Fruit fly (Drosophila melanogaster) whole organism, embryonic: ENCODE results near the gene CG46459.

Source experiments
- Atf6 ChIP-seq: fragments of 200-800 bp; sonication (Bioruptor generic); IDR thresholded peaks from 2 replicates; pipeline ENCODE4 v1.3.6; 2022; ENCODE audit warnings: missing biosample characterization, missing genetic modification characterization
- CG11247 ChIP-seq: fragments of 200-800 bp; sonication (Bioruptor generic); IDR thresholded peaks from 2 replicates; pipeline ENCODE4 v1.3.6; 2022; ENCODE audit warnings: missing biosample characterization, missing genetic modification characterization
- CG11504 ChIP-seq: fragments of 200-800 bp; sonication (Bioruptor generic); optimal IDR thresholded peaks from 3 replicates; lab custom pipeline; 2019; ENCODE audit warnings: missing biosample characterization, mild to moderate bottlenecking, missing genetic modification characterization, moderate library complexity
- CG11695 ChIP-seq: fragments of 200-800 bp; sonication (Bioruptor generic); IDR thresholded peaks from 3 replicates; pipeline ENCODE4 v1.3.6; 2022; ENCODE audit warnings: missing biosample characterization, missing genetic modification characterization
- CG1233 ChIP-seq: fragments of 200-800 bp; sonication (Bioruptor generic); optimal IDR thresholded peaks from 4 replicates; lab custom pipeline; 2018; ENCODE audit warnings: missing biosample characterization, mild to moderate bottlenecking, missing genetic modification characterization
- CG12659 ChIP-seq: fragments of 200-800 bp; sonication (Bioruptor generic); optimal IDR thresholded peaks from 3 replicates; lab custom pipeline; 2017; ENCODE audit warnings: mild to moderate bottlenecking, missing biosample characterization, missing genetic modification reagents, missing genetic modification characterization
- CG13624 ChIP-seq: fragments of 200-800 bp; sonication (Bioruptor generic); optimal IDR thresholded peaks from 2 replicates; lab custom pipeline; 2016; ENCODE audit warnings: missing biosample characterization, missing genetic modification characterization
- CG16815 ChIP-seq: fragments of 200-800 bp; sonication (Bioruptor generic); optimal IDR thresholded peaks from 3 replicates; lab custom pipeline; 2017; ENCODE audit warnings: missing biosample characterization, mild to moderate bottlenecking, missing genetic modification characterization
- CG2120 ChIP-seq: fragments of 200-800 bp; sonication (Bioruptor generic); optimal IDR thresholded peaks from 3 replicates; lab custom pipeline; 2016; ENCODE audit warnings: missing biosample characterization, missing genetic modification characterization
- CG32767 ChIP-seq: fragments of 200-800 bp; sonication (Bioruptor generic); IDR thresholded peaks from 2 replicates; pipeline ENCODE4 v1.3.6; 2022; ENCODE audit warnings: missing biosample characterization, missing genetic modification characterization
- CG3281 ChIP-seq: fragments of 200-800 bp; sonication (Bioruptor generic); optimal IDR thresholded peaks from 3 replicates; lab custom pipeline; 2017; ENCODE audit warnings: missing biosample characterization, mild to moderate bottlenecking, missing genetic modification characterization
- CG3847 ChIP-seq: fragments of 200-800 bp; sonication (Bioruptor generic); IDR thresholded peaks from 2 replicates; pipeline ENCODE4 v1.3.6; 2022; ENCODE audit warnings: missing biosample characterization, missing genetic modification characterization
- CG6272 ChIP-seq: fragments of 200-800 bp; sonication (Bioruptor generic); IDR thresholded peaks from 2 replicates; pipeline ENCODE4 v1.3.6; 2022; ENCODE audit warnings: missing biosample characterization, missing genetic modification characterization
- CG6813 ChIP-seq: fragments of 200-800 bp; sonication (Bioruptor generic); optimal IDR thresholded peaks from 2 replicates; lab custom pipeline; 2017; ENCODE audit warnings: missing biosample characterization, missing genetic modification characterization, mild to moderate bottlenecking, moderate library complexity, missing genetic modification reagents
- CoRest ChIP-seq: fragments of 200-800 bp; sonication (Bioruptor generic); optimal IDR thresholded peaks from 3 replicates; lab custom pipeline; 2018; ENCODE audit warnings: missing biosample characterization, mild to moderate bottlenecking, missing genetic modification characterization, moderate library complexity
- CrebB ChIP-seq: fragments of 200-800 bp; sonication (Bioruptor generic); optimal IDR thresholded peaks from 3 replicates; lab custom pipeline; 2018; ENCODE audit warnings: missing biosample characterization, mild to moderate bottlenecking, missing genetic modification characterization
- D19A ChIP-seq: fragments of 200-800 bp; optimal IDR thresholded peaks from 3 replicates; lab custom pipeline; 2019; ENCODE audit warnings: missing biosample characterization, mild to moderate bottlenecking, missing genetic modification characterization, moderate library complexity
- Dad ChIP-seq: fragments of 200-800 bp; sonication (Bioruptor generic); optimal IDR thresholded peaks from 3 replicates; lab custom pipeline; 2016; ENCODE audit warnings: missing biosample characterization, missing genetic modification characterization
- Doc3 ChIP-seq: fragments of 200-800 bp; sonication (Bioruptor generic); IDR thresholded peaks from 3 replicates; pipeline ENCODE4 v1.3.6; 2022; ENCODE audit warnings: missing biosample characterization, missing genetic modification characterization; ENCODE audit not compliant: partially characterized antibody
- E2f1 ChIP-seq: fragments of 200-800 bp; sonication (Bioruptor generic); IDR thresholded peaks from 2 replicates; pipeline ENCODE4 v1.3.6; 2022; ENCODE audit warnings: missing biosample characterization, missing genetic modification characterization
- Eip74EF ChIP-seq, 2 experiments: fragments of 200-800 bp in 1 of 2; fragments of >200 bp in 1 of 2; sonication (Bioruptor generic) in 1 of 2; optimal IDR thresholded peaks; 2 replicates each; lab custom pipeline; 2017 to 2019; ENCODE audit warnings: missing biosample characterization in 2 of 2, missing genetic modification characterization in 2 of 2, mild to moderate bottlenecking in 1 of 2, moderate library complexity in 1 of 2
- Ets65A ChIP-seq: fragments of 200-800 bp; sonication (Bioruptor generic); peaks from one replicate; lab custom pipeline; 2016; ENCODE audit warnings: missing biosample characterization, missing genetic modification characterization
- Meics ChIP-seq: fragments of 200-800 bp; sonication (Bioruptor generic); optimal IDR thresholded peaks from 2 replicates; lab custom pipeline; 2017; ENCODE audit warnings: missing biosample characterization, mild to moderate bottlenecking, missing genetic modification characterization
- Mrtf ChIP-seq: fragments of 200-800 bp; sonication (Bioruptor generic); IDR thresholded peaks from 3 replicates; pipeline ENCODE4 v1.3.6; 2022; ENCODE audit warnings: missing biosample characterization, missing genetic modification characterization
- Nf-YB ChIP-seq: fragments of 200-800 bp; sonication (Bioruptor generic); optimal IDR thresholded peaks from 3 replicates; lab custom pipeline; 2019; ENCODE audit warnings: missing biosample characterization, mild to moderate bottlenecking, missing genetic modification characterization, moderate library complexity
- Opbp ChIP-seq: fragments of 200-800 bp; sonication (Bioruptor generic); IDR thresholded peaks from 3 replicates; pipeline ENCODE4 v1.3.6; 2022; ENCODE audit warnings: missing biosample characterization, missing genetic modification characterization; ENCODE audit not compliant: partially characterized antibody
- Ptx1 ChIP-seq: fragments of 200-800 bp; sonication (Bioruptor generic); IDR thresholded peaks from 2 replicates; pipeline ENCODE4 v1.3.6; 2022; ENCODE audit warnings: missing biosample characterization, missing genetic modification characterization
- Rfx ChIP-seq: fragments of 200-800 bp; sonication (Bioruptor generic); IDR thresholded peaks from 2 replicates; pipeline ENCODE4 v1.3.6; 2022; ENCODE audit warnings: missing biosample characterization, missing genetic modification characterization
- Sox100B ChIP-seq: fragments of 200-800 bp; sonication (Bioruptor generic); optimal IDR thresholded peaks from 3 replicates; lab custom pipeline; 2018; ENCODE audit warnings: missing biosample characterization, mild to moderate bottlenecking, missing genetic modification characterization
- Xbp1 ChIP-seq: fragments of 200-800 bp; sonication (Bioruptor generic); optimal IDR thresholded peaks from 3 replicates; lab custom pipeline; 2016; ENCODE audit warnings: missing biosample characterization, mild to moderate bottlenecking, missing genetic modification characterization
- Xrp1 ChIP-seq: fragments of 200-800 bp; sonication (Bioruptor generic); IDR thresholded peaks from 2 replicates; pipeline ENCODE4 v1.3.6; 2022; ENCODE audit warnings: missing biosample characterization, missing genetic modification characterization
- dysf ChIP-seq: fragments of 200-800 bp; sonication (Bioruptor generic); IDR thresholded peaks from 3 replicates; pipeline ENCODE4 v1.3.6; 2022; ENCODE audit warnings: missing biosample characterization, missing genetic modification characterization
- fd64A ChIP-seq: fragments of 200-800 bp; sonication (Bioruptor generic); optimal IDR thresholded peaks from 3 replicates; lab custom pipeline; 2018; ENCODE audit warnings: missing biosample characterization, mild to moderate bottlenecking, missing genetic modification characterization
- inv ChIP-seq: fragments of 200-800 bp; sonication (Bioruptor generic); IDR thresholded peaks from 2 replicates; pipeline ENCODE4 v1.3.6; 2022; ENCODE audit warnings: missing biosample characterization, missing genetic modification characterization; ENCODE audit not compliant: partially characterized antibody
- kni ChIP-seq: fragments of 200-800 bp; sonication (Bioruptor generic); optimal IDR thresholded peaks from 3 replicates; lab custom pipeline; 2017; ENCODE audit warnings: mild to moderate bottlenecking, missing biosample characterization, missing genetic modification reagents, missing genetic modification characterization
- lab ChIP-seq: fragments of 200-800 bp; sonication (Bioruptor generic); optimal IDR thresholded peaks from 3 replicates; lab custom pipeline; 2017; ENCODE audit warnings: missing biosample characterization, missing genetic modification characterization, mild to moderate bottlenecking, moderate library complexity, missing genetic modification reagents
- lilli ChIP-seq: fragments of 200-800 bp; sonication (Bioruptor generic); optimal IDR thresholded peaks from 3 replicates; lab custom pipeline; 2016; ENCODE audit warnings: missing biosample characterization, missing genetic modification characterization
- lmd ChIP-seq: fragments of 200-800 bp; sonication (Bioruptor generic); IDR thresholded peaks from 2 replicates; pipeline ENCODE4 v1.3.6; 2022; ENCODE audit warnings: missing biosample characterization, missing genetic modification characterization
- mam ChIP-seq: fragments of 200-800 bp; sonication (Bioruptor generic); optimal IDR thresholded peaks from 3 replicates; lab custom pipeline; 2016; ENCODE audit warnings: missing biosample characterization, missing genetic modification characterization
- pan ChIP-seq, 4 experiments: fragments of >200 bp in 3 of 4; fragments of 200-800 bp in 1 of 4; sonication (Bioruptor generic) in 1 of 4; optimal IDR thresholded peaks in 3 of 4; IDR thresholded peaks in 1 of 4; 2 replicates each; pipeline versions ENCODE4 v1.3.6 to Lab custom; 2017 to 2022; ENCODE audit warnings: missing biosample characterization in 2 of 4, missing genetic modification characterization in 2 of 4, mixed read lengths in 1 of 4
- prd ChIP-seq, 3 experiments: fragments of >200 bp in 2 of 3; fragments of 200-800 bp in 1 of 3; sonication (Bioruptor generic) in 1 of 3; optimal IDR thresholded peaks in 2 of 3; IDR thresholded peaks in 1 of 3; 2 replicates in 2 of 3; 3 replicates in 1 of 3; pipeline versions ENCODE4 v1.3.6 to Lab custom; 2017 to 2022; ENCODE audit warnings: missing biosample characterization in 1 of 3, missing genetic modification characterization in 1 of 3
- ranshi ChIP-seq: fragments of 200-800 bp; sonication (Bioruptor generic); IDR thresholded peaks from 2 replicates; pipeline ENCODE4 v1.3.6; 2022; ENCODE audit warnings: missing biosample characterization, missing genetic modification characterization
- sima ChIP-seq: fragments of 200-800 bp; sonication (Bioruptor generic); optimal IDR thresholded peaks from 2 replicates; lab custom pipeline; 2016; ENCODE audit warnings: missing biosample characterization, missing genetic modification characterization
- slbo ChIP-seq: fragments of 200-800 bp; sonication (Bioruptor generic); IDR thresholded peaks from 2 replicates; pipeline ENCODE4 v1.3.6; 2022; ENCODE audit warnings: missing biosample characterization, missing genetic modification characterization
- stc ChIP-seq: fragments of 200-800 bp; sonication (Bioruptor generic); IDR thresholded peaks from 2 replicates; pipeline ENCODE4 v1.3.6; 2022; ENCODE audit warnings: missing biosample characterization, missing genetic modification characterization
- tgo ChIP-seq: fragments of 200-800 bp; sonication (Bioruptor generic); IDR thresholded peaks from 3 replicates; pipeline ENCODE4 v1.3.6; 2022; ENCODE audit warnings: missing biosample characterization, missing genetic modification characterization
- vnd ChIP-seq: fragments of 200-800 bp; sonication (Bioruptor generic); IDR thresholded peaks from 3 replicates; pipeline ENCODE4 v1.3.6; 2022; ENCODE audit warnings: missing biosample characterization, missing genetic modification characterization; ENCODE audit not compliant: partially characterized antibody

CG46459 gene

dm6 chr3R:10735857-10736256 lies 39.4 kb downstream of the CG46459 start, which contains the start of gene tomboy20:
tomboy20 (minus strand) TSS chr3R:10735957.
- no peak for TF ChIP-seq kni (GFP tag; lab: Kevin White, UChicago)
- TF ChIP-seq sima = no peak
- no peak for TF ChIP-seq Dad (GFP tag; lab: Kevin White, UChicago)
- TF ChIP-seq vnd (GFP tag; lab: Robert Waterston, UW) = no peak
- TF ChIP-seq inv (GFP tag; lab: Robert Waterston, UW) = no peak
- TF ChIP-seq CG12659 (GFP tag; lab: Kevin White, UChicago) = no peak
- TF ChIP-seq Xrp1 (GFP tag; lab: Robert Waterston, UW) = no peak
- no peak for TF ChIP-seq Opbp (GFP tag; lab: Robert Waterston, UW)
- TF ChIP-seq CG6813 (GFP tag; lab: Kevin White, UChicago) = no peak
- TF ChIP-seq CG1233 (GFP tag; lab: Kevin White, UChicago) = no peak
- TF ChIP-seq fd64A (GFP tag; lab: Kevin White, UChicago) = no peak
- no peak for TF ChIP-seq tgo (GFP tag; lab: Robert Waterston, UW)
- no peak for TF ChIP-seq Nf-YB (GFP tag; lab: Kevin White, UChicago)
- TF ChIP-seq Eip74EF (GFP tag; optimal IDR thresholded peaks at IDR 0.05; lab: Kevin White, UChicago) = no peak
- no peak for TF ChIP-seq Doc3 (GFP tag; lab: Robert Waterston, UW)
- no peak for TF ChIP-seq CG16815 (GFP tag; lab: Kevin White, UChicago)
- no peak for TF ChIP-seq CG11504
- no peak for TF ChIP-seq pan (optimal IDR thresholded peaks at IDR 0.05; lab: Kevin White, UChicago)
- TF ChIP-seq pan (GFP tag; optimal IDR thresholded peaks at IDR 0.05 in 1 of 2, IDR thresholded peaks at IDR 0.05 in 1 of 2) = no peak

- TF ChIP-seq CG11695 (0 out of 3 replicates have a peak, but pooled peaks have one; percentile 32), CrebB (no peak), lab (GFP tag; lab: Kevin White, UChicago) (peak; percentile 55), CoRest (tag; lab: Kevin White, UChicago) (no peak), Rfx (GFP tag; lab: Robert Waterston, UW) (peak; percentile 60), CG11247 (GFP tag; lab: Robert Waterston, UW) (0 out of 2 replicates have a peak, but pooled peaks have one; percentile 28), lmd (GFP tag; lab: Robert Waterston, UW) (peak; percentile 25; the same call in 1 of the 2 replicates), ranshi (peak; percentile 30; the same call in 1 of the 2 replicates), CG3281 (GFP tag; lab: Kevin White, UChicago) (peak; percentile 25), prd (optimal IDR thresholded peaks at IDR 0.05; lab: Kevin White, UChicago) (no peak), prd (GFP tag; IDR thresholded peaks at IDR 0.05; lab: Robert Waterston, UW) (0 out of 3 replicates have a peak, but pooled peaks have one; percentile 11), CG13624 (GFP tag; lab: Kevin White, UChicago) (peak; percentile 9), Xbp1 (GFP tag; lab: Kevin White, UChicago) (peak; percentile 3), CG3847 (no peak), CG32767 (GFP tag; lab: Robert Waterston, UW) (0 out of 2 replicates have a peak, but pooled peaks have one; percentile 14), Meics (GFP tag; lab: Kevin White, UChicago) (peak; percentile 23), Ets65A (peak; percentile 76), Mrtf (GFP tag; lab: Robert Waterston, UW) (0 out of 3 replicates have a peak, but pooled peaks have one; percentile 12), slbo (peak; percentile 49; the same call in 1 of the 2 replicates), E2f1 (0 out of 2 replicates have a peak, but pooled peaks have one; percentile 30), Ptx1 (GFP tag; lab: Robert Waterston, UW) (peak; percentile 9; the same call in 1 of the 2 replicates), pan (optimal IDR thresholded peaks at IDR 0.05; lab: Kevin White, UChicago) (no peak), pan (GFP tag; optimal IDR thresholded peaks at IDR 0.05 in 1 of 2, IDR thresholded peaks at IDR 0.05 in 1 of 2) (peak in 1 of 2 experiments; percentile 10), Atf6 (GFP tag; lab: Robert Waterston, UW) (no peak), mam (GFP tag; lab: Kevin White, UChicago) (peak; percentile 19), D19A (tag; lab: Kevin White, UChicago) (no peak), stc (0 out of 2 replicates have a peak, but pooled peaks have one; percentile 13), CG11504 (peak; percentile 35), lilli (GFP tag; lab: Kevin White, UChicago) (peak; percentile 13), dysf (GFP tag; lab: Robert Waterston, UW) (0 out of 3 replicates have a peak, but pooled peaks have one; percentile 35), CG2120 (peak; percentile 45), CG6272 (GFP tag; lab: Robert Waterston, UW) (0 out of 2 replicates have a peak, but pooled peaks have one; percentile 16), Sox100B (GFP tag; lab: Kevin White, UChicago) (no peak)
Measured at dm6 chr3R:10747650-10748049, 51.2 kb downstream of the CG46459 start.
